Worm (Caenorhabditis elegans): Measurements from ENCODE around the gene R02F2.6.

R02F2.6 gene

DNA sequence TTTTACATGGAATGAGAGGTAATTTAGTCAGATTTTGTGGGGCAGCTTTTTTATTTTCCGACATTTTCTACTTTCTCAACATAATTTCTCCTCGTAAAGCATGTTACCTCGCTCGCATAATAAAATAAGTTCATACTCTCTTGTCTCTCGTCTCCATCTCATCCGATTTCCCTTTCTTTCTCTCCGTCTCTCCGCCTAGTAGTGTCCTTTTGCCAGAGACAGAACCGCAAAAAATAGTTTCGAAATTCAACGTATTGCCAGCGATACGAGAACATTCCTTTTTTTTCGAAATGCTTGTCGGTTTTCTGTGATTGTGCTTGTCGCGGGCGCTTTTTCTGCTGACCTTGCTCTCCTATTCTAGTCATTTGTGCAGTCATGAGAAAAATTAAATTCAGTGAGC lies 25.4 kb upstream of the R02F2.6 start (continued):
- TF ChIP-seq ceh-88 (GFP tag; IDR thresholded peaks at IDR 0.05) (no peak), snpc-4 (tag; optimal IDR thresholded peaks at IDR 0.05) (peak; percentile 16), ces-1 (GFP tag; optimal IDR thresholded peaks at IDR 0.05) (no peak), egl-13 (tag; optimal IDR thresholded peaks at IDR 0.05) (no peak), fkh-8 (tag; optimal IDR thresholded peaks at IDR 0.05) (peak; percentile 48), lin-15B (tag; optimal IDR thresholded peaks at IDR 0.05) (no peak), Y116A8C.19 (tag; optimal IDR thresholded peaks at IDR 0.05; ENCODE audit: borderline replicate concordance) (no peak), blmp-1 (tag; optimal IDR thresholded peaks at IDR 0.05) (peak; percentile 83), unc-62 (GFP tag; optimal IDR thresholded peaks at IDR 0.05) (no peak), vab-15 (tag; optimal IDR thresholded peaks at IDR 0.05) (no peak), hlh-17 (GFP tag; optimal IDR thresholded peaks at IDR 0.05; ENCODE audit: borderline replicate concordance) (no peak), hpl-2 (GFP tag; optimal IDR thresholded peaks at IDR 0.05) (no peak), pqm-1 (tag; optimal IDR thresholded peaks at IDR 0.05) (no peak), mef-2 (tag; optimal IDR thresholded peaks at IDR 0.05) (no peak), mdl-1 (tag; optimal IDR thresholded peaks at IDR 0.05) (peak in 1 of 2 experiments; percentile 33), efl-3 (GFP tag; optimal IDR thresholded peaks at IDR 0.05) (no peak), aly-2 (tag; optimal IDR thresholded peaks at IDR 0.05) (peak; percentile 86), zag-1 (tag; optimal IDR thresholded peaks at IDR 0.05) (no peak), dpl-1 (GFP tag; optimal IDR thresholded peaks at IDR 0.05) (peak; percentile 39 to 50 (median 40)), fkh-10 (GFP tag; optimal IDR thresholded peaks at IDR 0.05) (no peak), mep-1 (tag; optimal IDR thresholded peaks at IDR 0.05) (peak; percentile 86), isw-1 (GFP tag; IDR thresholded peaks at IDR 0.05) (no peak), zip-4 (GFP tag; optimal IDR thresholded peaks at IDR 0.05) (no peak), rnt-1 (tag; optimal IDR thresholded peaks at IDR 0.05) (peak; percentile 87), fos-1 (tag; optimal IDR thresholded peaks at IDR 0.05) (peak; percentile 61), grh-1 (GFP tag; IDR thresholded peaks at IDR 0.05) (no peak), ceh-82 (tag; optimal IDR thresholded peaks at IDR 0.05) (peak; percentile 26 to 64 (median 55)), nhr-12 (tag; optimal IDR thresholded peaks at IDR 0.05) (no peak), alr-1 (tag; optimal IDR thresholded peaks at IDR 0.05; ENCODE audit: borderline replicate concordance) (no peak), ztf-4 (tag; optimal IDR thresholded peaks at IDR 0.05) (peak; percentile 52), unc-98 (GFP tag; IDR thresholded peaks at IDR 0.05) (no peak), tlp-1 (tag; optimal IDR thresholded peaks at IDR 0.05) (no peak), tbx-2 (tag; optimal IDR thresholded peaks at IDR 0.05) (no peak), jun-1 (tag; optimal IDR thresholded peaks at IDR 0.05) (peak; percentile 61), nhr-28 (tag; optimal IDR thresholded peaks at IDR 0.05) (no peak), lin-13 (GFP tag; optimal IDR thresholded peaks at IDR 0.05) (peak; percentile 54), F16B12.6 (tag; optimal IDR thresholded peaks at IDR 0.05) (no peak), unc-86 (tag; optimal IDR thresholded peaks at IDR 0.05) (no peak), nhr-20 (tag; optimal IDR thresholded peaks at IDR 0.05) (peak; percentile 72), nhr-90 (tag; optimal IDR thresholded peaks at IDR 0.05; ENCODE audit: poor library complexity) (no peak), elt-2 (tag; optimal IDR thresholded peaks at IDR 0.05) (no peak), nhr-71 (tag; optimal IDR thresholded peaks at IDR 0.05) (peak; percentile 77), lin-35 (GFP tag; optimal IDR thresholded peaks at IDR 0.05) (peak; percentile 59 to 70), irx-1 (tag; optimal IDR thresholded peaks at IDR 0.05) (peak; percentile 41), swsn-7 (tag; optimal IDR thresholded peaks at IDR 0.05) (peak; percentile 54), lin-39 (tag; optimal IDR thresholded peaks at IDR 0.05) (no peak), pax-3 (tag; optimal IDR thresholded peaks at IDR 0.05) (peak; percentile 63), sox-4 (tag; optimal IDR thresholded peaks at IDR 0.05) (no peak), nhr-19 (GFP tag; conservative IDR thresholded peaks at IDR 0.05) (peak; percentile 38), C04F5.9 (tag; optimal IDR thresholded peaks at IDR 0.05) (no peak), C34B4.2 (tag; optimal IDR thresholded peaks at IDR 0.05) (no peak), nhr-84 (tag; optimal IDR thresholded peaks at IDR 0.05) (no peak), xbp-1 (tag; optimal IDR thresholded peaks at IDR 0.05) (peak; percentile 37), ztf-11 (tag; optimal IDR thresholded peaks at IDR 0.05) (no peak)

Measured in whole organism, L1 larva.